Fruit fly (Drosophila melanogaster) whole organism: Measurements from ENCODE around the gene CG15219.

Source experiments
- CG8478 ChIP-seq: fragments of >200 bp; optimal IDR thresholded peaks from 2 replicates; lab custom pipeline; 2018; ENCODE audit warnings: inconsistent platforms
- Dll ChIP-seq: fragments of >200 bp; optimal IDR thresholded peaks from 2 replicates; lab custom pipeline; 2017
- EcR ChIP-seq, 2 experiments: fragments of >200 bp; optimal IDR thresholded peaks; 2 replicates each; lab custom pipeline; 2017; ENCODE audit warnings: missing biosample characterization in 2 of 2, missing genetic modification characterization in 2 of 2, missing genetic modification reagents in 2 of 2
- pan ChIP-seq: fragments of >200 bp; optimal IDR thresholded peaks from 2 replicates; lab custom pipeline; 2017
- psq ChIP-seq: fragments of >200 bp; optimal IDR thresholded peaks from 2 replicates; lab custom pipeline; 2017
- usp ChIP-seq: fragments of >200 bp; optimal IDR thresholded peaks from 2 replicates; lab custom pipeline; 2017; ENCODE audit warnings: missing biosample characterization, missing genetic modification characterization, mixed read lengths

CG15219 gene

dm6 chr2L:22132984-22133383 lies 27.7 kb upstream of the CG15219 start:
- TF ChIP-seq CG8478 (lab: Kevin White, UChicago): no peak
- no peak for TF ChIP-seq psq (lab: Kevin White, UChicago)
- no peak for TF ChIP-seq pan (lab: Kevin White, UChicago)
- no peak for TF ChIP-seq usp (GFP tag; lab: Kevin White, UChicago)
- TF ChIP-seq Dll (lab: Kevin White, UChicago): no peak
- TF ChIP-seq EcR (GFP tag; optimal IDR thresholded peaks at IDR 0.05; lab: Kevin White, UChicago): no peak

- TF ChIP-seq CG8478 (lab: Kevin White, UChicago) (no peak), Dll (lab: Kevin White, UChicago) (no peak), psq (lab: Kevin White, UChicago) (no peak), usp (GFP tag; lab: Kevin White, UChicago) (no peak), EcR (GFP tag; optimal IDR thresholded peaks at IDR 0.05; lab: Kevin White, UChicago) (no peak), pan (lab: Kevin White, UChicago) (no peak)
These were observed 25.9 kb upstream of the CG15219 start, which contains the start of gene CG42748 for dm6 chr2L:22131171-22131675. TSS of gene CG42748 (plus strand) at chr2L:22131221.

- no peak for TF ChIP-seq CG8478 (lab: Kevin White, UChicago)
- no peak for TF ChIP-seq usp (GFP tag; lab: Kevin White, UChicago)
- no peak for TF ChIP-seq Dll (lab: Kevin White, UChicago)
- TF ChIP-seq pan (lab: Kevin White, UChicago): no peak
- no peak for TF ChIP-seq EcR (GFP tag; optimal IDR thresholded peaks at IDR 0.05; lab: Kevin White, UChicago)
- TF ChIP-seq psq (lab: Kevin White, UChicago): no peak
These were observed 24.4 kb upstream of the CG15219 start, which contains the start of gene CycK for dm6 chr2L:22129581-22130300. TSS of gene CycK (minus strand) at chr2L:22130142.

- TF ChIP-seq EcR (GFP tag; optimal IDR thresholded peaks at IDR 0.05; lab: Kevin White, UChicago) (no peak), usp (GFP tag; lab: Kevin White, UChicago) (no peak), psq (lab: Kevin White, UChicago) (no peak), Dll (lab: Kevin White, UChicago) (no peak), pan (lab: Kevin White, UChicago) (no peak), CG8478 (lab: Kevin White, UChicago) (no peak)
These were observed 16.4 kb upstream of the CG15219 start for dm6 chr2L:22121651-22122165.

dm6 chr2L:22120871-22121388 lies 15.6 kb upstream of the CG15219 start, which contains the start of gene CG3651:
TSS of gene CG3651 (plus strand) at chr2L:22121338.
- TF ChIP-seq pan (lab: Kevin White, UChicago) (no peak), Dll (lab: Kevin White, UChicago) (no peak), CG8478 (lab: Kevin White, UChicago) (no peak), EcR (GFP tag; optimal IDR thresholded peaks at IDR 0.05; lab: Kevin White, UChicago) (no peak), usp (GFP tag; lab: Kevin White, UChicago) (no peak), psq (lab: Kevin White, UChicago) (no peak)

- TF ChIP-seq CG8478 (lab: Kevin White, UChicago) (no peak), usp (GFP tag; lab: Kevin White, UChicago) (no peak), EcR (GFP tag; optimal IDR thresholded peaks at IDR 0.05; lab: Kevin White, UChicago) (no peak), psq (lab: Kevin White, UChicago) (no peak), pan (lab: Kevin White, UChicago) (no peak), Dll (lab: Kevin White, UChicago) (no peak)
These were observed 3.4 kb upstream of the CG15219 start, which contains the start of gene CG6675 for dm6 chr2L:22108664-22109063. TSS of gene CG6675 (plus strand) at chr2L:22108964.

dm6 chr2L:22107204-22107603 lies 1.9 kb upstream of the CG15219 start, which contains the start of gene CG10834:
TSS of gene CG10834 (minus strand) at chr2L:22107304.
- TF ChIP-seq EcR (GFP tag; optimal IDR thresholded peaks at IDR 0.05; lab: Kevin White, UChicago): no peak
- no peak for TF ChIP-seq Dll (lab: Kevin White, UChicago)
- TF ChIP-seq usp (GFP tag; lab: Kevin White, UChicago): no peak
- no peak for TF ChIP-seq pan (lab: Kevin White, UChicago)
- TF ChIP-seq CG8478 (lab: Kevin White, UChicago): no peak
- no peak for TF ChIP-seq psq (lab: Kevin White, UChicago)

- TF ChIP-seq pan (lab: Kevin White, UChicago) (no peak), usp (GFP tag; lab: Kevin White, UChicago) (no peak), EcR (GFP tag; optimal IDR thresholded peaks at IDR 0.05; lab: Kevin White, UChicago) (no peak)
These were observed 1.0 kb downstream of the CG15219 start, which contains the start of gene tplus3b for dm6 chr2L:22104301-22104700. TSS of gene tplus3b (minus strand) at chr2L:22104401.

dm6 chr2L:22079332-22079731 lies 26.0 kb downstream of the CG15219 start, which contains the start of gene ttm3:
TSS of gene ttm3 (plus strand) at chr2L:22079632.
- TF ChIP-seq CG8478 (lab: Kevin White, UChicago) (no peak), usp (GFP tag; lab: Kevin White, UChicago) (no peak), psq (lab: Kevin White, UChicago) (no peak), EcR (GFP tag; optimal IDR thresholded peaks at IDR 0.05; lab: Kevin White, UChicago) (no peak), pan (lab: Kevin White, UChicago) (no peak), Dll (lab: Kevin White, UChicago) (no peak)

dm6 chr2L:22070844-22071243 lies 34.5 kb downstream of the CG15219 start, which contains the start of gene tplus3a:
TSS of gene tplus3a (plus strand) at chr2L:22071144.
- no peak for TF ChIP-seq CG8478 (lab: Kevin White, UChicago)
- TF ChIP-seq usp (GFP tag; lab: Kevin White, UChicago): no peak
- TF ChIP-seq EcR (GFP tag; optimal IDR thresholded peaks at IDR 0.05; lab: Kevin White, UChicago): no peak
- no peak for TF ChIP-seq pan (lab: Kevin White, UChicago)
- no peak for TF ChIP-seq Dll (lab: Kevin White, UChicago)
- no peak for TF ChIP-seq psq (lab: Kevin White, UChicago)
